Fruit fly (Drosophila melanogaster): ENCODE data around the gene CG7632.

- TF ChIP-seq CG9705 (GFP tag; optimal IDR thresholded peaks at IDR 0.05) = no peak
- TF ChIP-seq OdsH (GFP tag; optimal IDR thresholded peaks at IDR 0.05) = no peak
- TF ChIP-seq Vsx2 (GFP tag; optimal IDR thresholded peaks at IDR 0.05; ENCODE audit: partially characterized antibody) = no peak
- no peak for TF ChIP-seq sage (GFP tag; optimal IDR thresholded peaks at IDR 0.05)
- TF ChIP-seq br (GFP tag; optimal IDR thresholded peaks at IDR 0.05) = no peak
- TF ChIP-seq Abd-B (GFP tag; optimal IDR thresholded peaks at IDR 0.05) = no peak
- TF ChIP-seq Dfd (GFP tag; optimal IDR thresholded peaks at IDR 0.05) = no peak
- no peak for TF ChIP-seq psq (GFP tag; optimal IDR thresholded peaks at IDR 0.05)
- no peak for TF ChIP-seq Jra (GFP tag; optimal IDR thresholded peaks at IDR 0.05)
- no peak for TF ChIP-seq pan (optimal IDR thresholded peaks at IDR 0.05)
- TF ChIP-seq CrebA (GFP tag; optimal IDR thresholded peaks at IDR 0.05; ENCODE audit: borderline replicate concordance) = no peak
Observed at dm6 chr3L:21280996-21281691, 23.4 kb upstream of the CG7632 start, which contains the start of gene ppl.
